Fruit fly (Drosophila melanogaster) whole organism, wandering third instar larva: ENCODE results near the gene CG31661.

Source experiments
- Abd-B ChIP-seq: fragments of >200 bp; optimal IDR thresholded peaks from 2 replicates; lab custom pipeline; 2017; ENCODE audit warnings: missing biosample characterization, missing genetic modification characterization
- CrebA ChIP-seq: fragments of 200-800 bp; sonication (Bioruptor generic); optimal IDR thresholded peaks from 2 replicates; lab custom pipeline; 2016; ENCODE audit warnings: missing biosample characterization, mild to moderate bottlenecking, missing genetic modification characterization, borderline replicate concordance
- Dfd ChIP-seq: fragments of >200 bp; optimal IDR thresholded peaks from 2 replicates; lab custom pipeline; 2017; ENCODE audit warnings: missing biosample characterization, missing genetic modification characterization
- Dif ChIP-seq: fragments of 200-275, 200-300 bp; sonication (Bioruptor generic); optimal IDR thresholded peaks from 2 replicates; lab custom pipeline; 2018; ENCODE audit warnings: missing biosample characterization, missing genetic modification characterization; ENCODE audit not compliant: partially characterized antibody
- Hnf4 ChIP-seq: fragments of 200-800 bp; sonication (Bioruptor generic); optimal IDR thresholded peaks from 2 replicates; lab custom pipeline; 2016; ENCODE audit warnings: missing biosample characterization, mild to moderate bottlenecking, missing genetic modification characterization
- Hr78 ChIP-seq: fragments of >200 bp; optimal IDR thresholded peaks from 2 replicates; lab custom pipeline; 2017; ENCODE audit warnings: missing biosample characterization, missing genetic modification characterization
- Jra ChIP-seq: sonication (Bioruptor generic); optimal IDR thresholded peaks from 2 replicates; lab custom pipeline; 2016; ENCODE audit warnings: missing biosample characterization, missing genetic modification characterization
- Mio ChIP-seq: sonication (Bioruptor generic); optimal IDR thresholded peaks from 2 replicates; lab custom pipeline; 2016; ENCODE audit warnings: missing biosample characterization, missing genetic modification characterization
- Myc ChIP-seq: fragments of >200 bp; optimal IDR thresholded peaks from 2 replicates; lab custom pipeline; 2017
- N ChIP-seq: fragments of >200 bp; optimal IDR thresholded peaks from 2 replicates; lab custom pipeline; 2018; ENCODE audit warnings: missing biosample characterization, missing external identifiers, missing genetic modification characterization
- OdsH ChIP-seq: fragments of 200-800 bp; sonication (Bioruptor generic); optimal IDR thresholded peaks from 2 replicates; lab custom pipeline; 2016; ENCODE audit warnings: missing biosample characterization, mild to moderate bottlenecking, missing genetic modification characterization
- Rel ChIP-seq, 2 experiments: fragments of 200-800 bp; sonication (Bioruptor generic) in 1 of 2; optimal IDR thresholded peaks; 2 replicates in 1 of 2; 3 replicates in 1 of 2; lab custom pipeline; 2016 to 2019; ENCODE audit warnings: mild to moderate bottlenecking in 2 of 2, missing biosample characterization in 2 of 2, missing genetic modification characterization in 2 of 2, moderate library complexity in 1 of 2
- Sp1 ChIP-seq: fragments of 200-800 bp; sonication (Bioruptor generic); optimal IDR thresholded peaks from 3 replicates; lab custom pipeline; 2019; ENCODE audit warnings: missing biosample characterization, mild to moderate bottlenecking, missing genetic modification characterization, moderate library complexity
- br ChIP-seq: fragments of 200-800 bp; sonication (Bioruptor generic); optimal IDR thresholded peaks from 2 replicates; lab custom pipeline; 2016; ENCODE audit warnings: missing biosample characterization, missing genetic modification characterization
- dl ChIP-seq, 2 experiments: fragments of 175-275, 200-275 bp in 1 of 2; fragments of 200-275 bp in 1 of 2; sonication (Bioruptor generic); optimal IDR thresholded peaks; lab custom pipeline; 2018; ENCODE audit warnings: mild to moderate bottlenecking in 2 of 2, missing biosample characterization in 2 of 2, missing genetic modification characterization in 2 of 2, moderate library complexity in 2 of 2; ENCODE audit not compliant: partially characterized antibody in 2 of 2, insufficient read depth in 1 of 2
- dmrt93B ChIP-seq: fragments of 200-800 bp; sonication (Bioruptor generic); optimal IDR thresholded peaks from 2 replicates; lab custom pipeline; 2018; ENCODE audit warnings: missing biosample characterization, mild to moderate bottlenecking, missing genetic modification characterization
- dsf ChIP-seq: sonication (Bioruptor generic); optimal IDR thresholded peaks from 2 replicates; lab custom pipeline; 2016; ENCODE audit warnings: missing biosample characterization, missing genetic modification characterization, borderline replicate concordance
- ey ChIP-seq: fragments of 200-800 bp; sonication (Bioruptor generic); optimal IDR thresholded peaks from 2 replicates; lab custom pipeline; 2016; ENCODE audit warnings: missing biosample characterization, missing genetic modification characterization
- foxo ChIP-seq, 2 experiments: fragments of 200-800 bp; sonication (Bioruptor generic); optimal IDR thresholded peaks; 2 replicates in 1 of 2; 3 replicates in 1 of 2; lab custom pipeline; 2016 to 2017; ENCODE audit warnings: missing biosample characterization in 2 of 2, missing genetic modification characterization in 2 of 2
- h ChIP-seq: fragments of 200-800 bp; sonication (Bioruptor generic); optimal IDR thresholded peaks from 3 replicates; lab custom pipeline; 2016; ENCODE audit warnings: missing biosample characterization, mild to moderate bottlenecking, missing genetic modification characterization
- jim ChIP-seq: fragments of 175-275, 200-325 bp; sonication (Bioruptor generic); optimal IDR thresholded peaks from 2 replicates; lab custom pipeline; 2016; ENCODE audit warnings: missing biosample characterization, mild to moderate bottlenecking, missing genetic modification characterization
- lola ChIP-seq: fragments of >200 bp; optimal IDR thresholded peaks from 2 replicates; lab custom pipeline; 2017; ENCODE audit warnings: missing biosample characterization, missing genetic modification characterization
- pan ChIP-seq: fragments of >200 bp; optimal IDR thresholded peaks from 2 replicates; lab custom pipeline; 2017
- psq ChIP-seq: fragments of 200-800 bp; sonication (Bioruptor generic); optimal IDR thresholded peaks from 3 replicates; lab custom pipeline; 2017; ENCODE audit warnings: missing biosample characterization, mild to moderate bottlenecking, missing genetic modification characterization, moderate library complexity
- rgr ChIP-seq: fragments of 200-800 bp; sonication (Bioruptor generic); optimal IDR thresholded peaks from 3 replicates; lab custom pipeline; 2016; ENCODE audit warnings: missing biosample characterization, mild to moderate bottlenecking, missing genetic modification characterization
- sage ChIP-seq: fragments of 200-800 bp; sonication (Bioruptor generic); optimal IDR thresholded peaks from 2 replicates; lab custom pipeline; 2016; ENCODE audit warnings: missing biosample characterization, mild to moderate bottlenecking, missing genetic modification characterization
- tai ChIP-seq: sonication (Bioruptor generic); optimal IDR thresholded peaks from 2 replicates; lab custom pipeline; 2016; ENCODE audit warnings: missing biosample characterization, missing genetic modification characterization

Gene CG31661

dm6 chr2L:1498966-1499554 is 2.0 kb downstream of the CG31661 start:
- TF ChIP-seq N (GFP tag; lab: Kevin White, UChicago): no peak
- TF ChIP-seq sage (GFP tag; lab: Kevin White, UChicago): no peak
- TF ChIP-seq Dfd: peak; percentile 96

- TF ChIP-seq br (GFP tag; lab: Kevin White, UChicago): no peak
Measured at dm6 chr2L:1500312-1500711, 3.3 kb downstream of the CG31661 start, which contains the start of gene CG18131. Gene CG18131 (minus strand): TSS chr2L:1500608.

- TF ChIP-seq pan (lab: Kevin White, UChicago): no peak
- no peak for TF ChIP-seq Rel (GFP tag; optimal IDR thresholded peaks at IDR 0.05; lab: Kevin White, UChicago)
- peak; percentile 64 for TF ChIP-seq Rel (tag; optimal IDR thresholded peaks at IDR 0.05; lab: Kevin White, UChicago)
Measured at dm6 chr2L:1502459-1503101, 5.5 kb downstream of the CG31661 start, which contains the start of gene CG7420. Gene CG7420 (minus strand): TSS chr2L:1502904.

dm6 chr2L:1504288-1504687 is 7.2 kb downstream of the CG31661 start:
- peak; percentile 28 for TF ChIP-seq Myc
- no peak for TF ChIP-seq dmrt93B (GFP tag; lab: Kevin White, UChicago)
- TF ChIP-seq h (GFP tag; lab: Kevin White, UChicago): no peak
- TF ChIP-seq Jra (GFP tag; lab: Kevin White, UChicago): no peak
- no peak for TF ChIP-seq ey (GFP tag; lab: Kevin White, UChicago)

dm6 chr2L:1509748-1510147 is 12.7 kb downstream of the CG31661 start:
- no peak for TF ChIP-seq Sp1 (GFP tag; lab: Kevin White, UChicago)
- no peak for TF ChIP-seq foxo (GFP tag; optimal IDR thresholded peaks at IDR 0.05; lab: Kevin White, UChicago)
- no peak for TF ChIP-seq Hnf4 (GFP tag; lab: Kevin White, UChicago)
- TF ChIP-seq pan (lab: Kevin White, UChicago): no peak
- TF ChIP-seq rgr: no peak
- no peak for TF ChIP-seq Hr78 (GFP tag; lab: Kevin White, UChicago)
- TF ChIP-seq Dif (GFP tag; lab: Kevin White, UChicago): no peak
- TF ChIP-seq OdsH (GFP tag; lab: Kevin White, UChicago): no peak
- no peak for TF ChIP-seq psq (GFP tag; lab: Kevin White, UChicago)
- no peak for TF ChIP-seq lola (GFP tag; lab: Kevin White, UChicago)
- TF ChIP-seq jim (GFP tag; lab: Kevin White, UChicago): no peak
- no peak for TF ChIP-seq h (GFP tag; lab: Kevin White, UChicago)
- no peak for TF ChIP-seq tai
- no peak for TF ChIP-seq CrebA
- no peak for TF ChIP-seq dl (GFP tag; optimal IDR thresholded peaks at IDR 0.05; lab: Kevin White, UChicago; ENCODE audit: insufficient read depth in 1 of 2, partially characterized antibody in 2 of 2)
- TF ChIP-seq, all 38 proteins: peak for 0

- no peak for TF ChIP-seq dsf (GFP tag; lab: Kevin White, UChicago)
- TF ChIP-seq jim (GFP tag; lab: Kevin White, UChicago): no peak
- no peak for TF ChIP-seq Mio (GFP tag; lab: Kevin White, UChicago)
- TF ChIP-seq Jra (GFP tag; lab: Kevin White, UChicago): no peak
- no peak for TF ChIP-seq dl (GFP tag; optimal IDR thresholded peaks at IDR 0.05; lab: Kevin White, UChicago; ENCODE audit: insufficient read depth in 1 of 2, partially characterized antibody in 2 of 2)
- TF ChIP-seq OdsH (GFP tag; lab: Kevin White, UChicago): no peak
- TF ChIP-seq Abd-B (GFP tag; lab: Kevin White, UChicago): no peak
Measured at dm6 chr2L:1517378-1517777, 20.3 kb downstream of the CG31661 start, which contains the start of gene CG18132. Gene CG18132 (minus strand): TSS chr2L:1517478.
